Worm (Caenorhabditis elegans): Measurements from ENCODE around the gene nhr-170.

- no peak for TF ChIP-seq dpl-1 (GFP tag; optimal IDR thresholded peaks at IDR 0.05)
- TF ChIP-seq mdl-1 (tag; optimal IDR thresholded peaks at IDR 0.05) = no peak
Observed at ce11 chrV:18819643-18820042, 19.0 kb upstream of the nhr-170 start, which contains the start of gene ncs-5.
